Worm (Caenorhabditis elegans) whole organism, L2 larva: ENCODE data around the gene T21C9.13.

Experiments
- nhr-21 ChIP-seq: fragments of 150-350 bp; optimal IDR thresholded peaks from 2 replicates; lab custom pipeline; 2014; ENCODE audit warnings: missing biosample characterization, missing genetic modification characterization
- nhr-237 ChIP-seq: fragments of 150-350 bp; optimal IDR thresholded peaks from 2 replicates; lab custom pipeline; 2014; ENCODE audit warnings: missing biosample characterization, missing genetic modification characterization

- TF ChIP-seq nhr-237 (tag; lab: Kevin White, UChicago) (no peak), nhr-21 (no peak)
Measured at ce11 chrV:10632758-10633157, 35.7 kb downstream of the T21C9.13 start, which contains the start of gene mab-23.
